Fruit fly (Drosophila melanogaster) whole organism, embryonic: ENCODE data around the gene Cpr30F.

ENCODE experiments used
- CG10147 ChIP-seq: fragments of 200-800 bp; sonication (Bioruptor generic); optimal IDR thresholded peaks from 2 replicates; lab custom pipeline; 2019; ENCODE audit warnings: missing biosample characterization, mild to moderate bottlenecking, missing genetic modification characterization, moderate library complexity
- CG10959 ChIP-seq: fragments of 200-800 bp; sonication (Bioruptor generic); IDR thresholded peaks from 2 replicates; pipeline ENCODE4 v1.3.6; 2022; ENCODE audit warnings: missing biosample characterization, missing genetic modification characterization
- CG11085 ChIP-seq: fragments of 200-800 bp; sonication (Bioruptor generic); IDR thresholded peaks from 2 replicates; pipeline ENCODE4 v1.3.6; 2022; ENCODE audit warnings: missing biosample characterization, missing genetic modification characterization
- CG11456 ChIP-seq: fragments of 200-800 bp; sonication (Bioruptor generic); IDR thresholded peaks from 3 replicates; pipeline ENCODE4 v1.3.6; 2022; ENCODE audit warnings: missing biosample characterization, missing genetic modification characterization
- CG11696 ChIP-seq: fragments of 200-800 bp; sonication (Bioruptor generic); IDR thresholded peaks from 2 replicates; pipeline ENCODE4 v1.3.6; 2022; ENCODE audit warnings: missing biosample characterization, missing genetic modification characterization
- CG15011 ChIP-seq: fragments of 200-800 bp; sonication (Bioruptor generic); optimal IDR thresholded peaks from 3 replicates; lab custom pipeline; 2018; ENCODE audit warnings: missing biosample characterization, mild to moderate bottlenecking, missing genetic modification characterization
- CG16779 ChIP-seq: fragments of 200-800 bp; sonication (Bioruptor generic); IDR thresholded peaks from 2 replicates; pipeline ENCODE4 v1.3.6; 2022; ENCODE audit warnings: missing biosample characterization, missing genetic modification characterization
- CG17186 ChIP-seq: fragments of 200-800 bp; sonication (Bioruptor generic); optimal IDR thresholded peaks from 3 replicates; lab custom pipeline; 2017; ENCODE audit warnings: missing biosample characterization, missing genetic modification reagents, missing genetic modification characterization
- CG18599 ChIP-seq: fragments of 200-800 bp; sonication (Bioruptor generic); optimal IDR thresholded peaks from 3 replicates; lab custom pipeline; 2017; ENCODE audit warnings: missing biosample characterization, missing genetic modification characterization, mild to moderate bottlenecking, moderate library complexity, missing genetic modification reagents
- CG2889 ChIP-seq: fragments of 200-800 bp; sonication (Bioruptor generic); IDR thresholded peaks from 3 replicates; pipeline ENCODE4 v1.3.6; 2022; ENCODE audit warnings: missing biosample characterization, missing genetic modification characterization
- CG31441 ChIP-seq: fragments of 200-800 bp; sonication (Bioruptor generic); IDR thresholded peaks from 2 replicates; pipeline ENCODE4 v1.3.6; 2022; ENCODE audit warnings: missing biosample characterization, missing genetic modification characterization
- CG4282 ChIP-seq: fragments of 200-800 bp; sonication (Bioruptor generic); optimal IDR thresholded peaks from 2 replicates; lab custom pipeline; 2016; ENCODE audit warnings: missing biosample characterization, missing genetic modification characterization
- CG7556 ChIP-seq: fragments of 200-800 bp; sonication (Bioruptor generic); optimal IDR thresholded peaks from 2 replicates; lab custom pipeline; 2017; ENCODE audit warnings: missing biosample characterization, mild to moderate bottlenecking, missing genetic modification characterization
- CG8290 ChIP-seq, 3 experiments: fragments of 200-800 bp; sonication (Bioruptor generic); optimal IDR thresholded peaks; 2 replicates each; lab custom pipeline; 2016 to 2019; ENCODE audit warnings: missing biosample characterization in 3 of 3, missing genetic modification characterization in 3 of 3, mild to moderate bottlenecking in 2 of 3, moderate library complexity in 1 of 3
- CHES-1-like ChIP-seq: fragments of 200-800 bp; sonication (Bioruptor generic); optimal IDR thresholded peaks from 2 replicates; lab custom pipeline; 2016; ENCODE audit warnings: missing biosample characterization, missing genetic modification characterization
- CTCF ChIP-seq: fragments of 200-800 bp; sonication (Bioruptor generic); optimal IDR thresholded peaks from 2 replicates; lab custom pipeline; 2017; ENCODE audit warnings: missing biosample characterization, mild to moderate bottlenecking, missing genetic modification characterization, moderate library complexity
- D19B ChIP-seq: fragments of 200-800 bp; sonication (Bioruptor generic); optimal IDR thresholded peaks from 2 replicates; lab custom pipeline; 2017; ENCODE audit warnings: missing biosample characterization, mild to moderate bottlenecking, missing genetic modification characterization
- Dip3 ChIP-seq: fragments of 200-800 bp; sonication (Bioruptor generic); optimal IDR thresholded peaks from 3 replicates; lab custom pipeline; 2016; ENCODE audit warnings: missing biosample characterization, missing genetic modification characterization
- Elba2 ChIP-seq: fragments of 200-800 bp; sonication (Bioruptor generic); optimal IDR thresholded peaks from 3 replicates; lab custom pipeline; 2016; ENCODE audit warnings: missing biosample characterization, missing genetic modification characterization
- Ets65A ChIP-seq: fragments of 200-800 bp; sonication (Bioruptor generic); peaks from one replicate; lab custom pipeline; 2016; ENCODE audit warnings: missing biosample characterization, missing genetic modification characterization
- Fer2 ChIP-seq: fragments of 200-800 bp; sonication (Bioruptor generic); optimal IDR thresholded peaks from 2 replicates; lab custom pipeline; 2018; ENCODE audit warnings: missing biosample characterization, mild to moderate bottlenecking, missing genetic modification characterization, moderate library complexity
- Gug ChIP-seq: fragments of 200-800 bp; sonication (Bioruptor generic); IDR thresholded peaks from 4 replicates; pipeline ENCODE4 v1.3.6; 2022; ENCODE audit warnings: missing biosample characterization, missing genetic modification characterization
- HLH3B ChIP-seq: fragments of 200-800 bp; sonication (Bioruptor generic); IDR thresholded peaks from 2 replicates; pipeline ENCODE4 v1.3.6; 2022; ENCODE audit warnings: missing biosample characterization, missing genetic modification characterization
- Hand ChIP-seq: fragments of 200-800 bp; sonication (Bioruptor generic); optimal IDR thresholded peaks from 2 replicates; lab custom pipeline; 2017; ENCODE audit warnings: mild to moderate bottlenecking, missing biosample characterization, missing genetic modification reagents, missing genetic modification characterization
- Hr3 ChIP-seq: fragments of 200-800 bp; sonication (Bioruptor generic); optimal IDR thresholded peaks from 3 replicates; lab custom pipeline; 2016; ENCODE audit warnings: missing biosample characterization, missing genetic modification characterization
- Kr ChIP-seq: fragments of 200-800 bp; sonication (Bioruptor generic); optimal IDR thresholded peaks from 2 replicates; lab custom pipeline; 2017; ENCODE audit warnings: missing biosample characterization, mild to moderate bottlenecking, missing genetic modification characterization
- NC2α ChIP-seq: fragments of 200-800 bp; sonication (Bioruptor generic); optimal IDR thresholded peaks from 2 replicates; lab custom pipeline; 2016; ENCODE audit warnings: missing biosample characterization, missing genetic modification characterization
- Sry-δ ChIP-seq: fragments of 200-800 bp; sonication (Bioruptor generic); optimal IDR thresholded peaks from 2 replicates; lab custom pipeline; 2016; ENCODE audit warnings: missing biosample characterization, missing genetic modification characterization
- Usf ChIP-seq: fragments of 200-800 bp; sonication (Bioruptor generic); optimal IDR thresholded peaks from 2 replicates; lab custom pipeline; 2017; ENCODE audit warnings: missing genotype, missing biosample characterization, missing genetic modification characterization
- ara ChIP-seq: fragments of 200-800 bp; sonication (Bioruptor generic); IDR thresholded peaks from 2 replicates; pipeline ENCODE4 v1.3.6; 2022; ENCODE audit warnings: missing biosample characterization, missing genetic modification characterization
- bigmax ChIP-seq: fragments of 200-800 bp; sonication (Bioruptor generic); optimal IDR thresholded peaks from 2 replicates; lab custom pipeline; 2018; ENCODE audit warnings: missing biosample characterization, mild to moderate bottlenecking, missing genetic modification characterization
- btn ChIP-seq: fragments of 200-800 bp; sonication (Bioruptor generic); optimal IDR thresholded peaks from 2 replicates; lab custom pipeline; 2016; ENCODE audit warnings: missing biosample characterization, missing genetic modification characterization
- cad ChIP-seq: fragments of >200 bp; optimal IDR thresholded peaks from 2 replicates; lab custom pipeline; 2017; ENCODE audit warnings: missing biosample characterization, missing genetic modification characterization
- cas ChIP-seq: fragments of 200-800 bp; sonication (Bioruptor generic); IDR thresholded peaks from 2 replicates; pipeline ENCODE4 v1.3.6; 2022; ENCODE audit warnings: missing biosample characterization, missing genetic modification characterization
- cato ChIP-seq: fragments of 200-800 bp; sonication (Bioruptor generic); optimal IDR thresholded peaks from 2 replicates; lab custom pipeline; 2016; ENCODE audit warnings: missing biosample characterization, missing genetic modification characterization, borderline replicate concordance
- chinmo ChIP-seq: fragments of 200-800 bp; sonication (Bioruptor generic); IDR thresholded peaks from 4 replicates; pipeline ENCODE4 v1.3.6; 2022; ENCODE audit warnings: missing biosample characterization, missing genetic modification characterization; ENCODE audit not compliant: partially characterized antibody
- dysf ChIP-seq: fragments of 200-800 bp; sonication (Bioruptor generic); IDR thresholded peaks from 3 replicates; pipeline ENCODE4 v1.3.6; 2022; ENCODE audit warnings: missing biosample characterization, missing genetic modification characterization
- fd3F ChIP-seq: fragments of 200-800 bp; sonication (Bioruptor generic); optimal IDR thresholded peaks from 2 replicates; lab custom pipeline; 2018; ENCODE audit warnings: missing biosample characterization, mild to moderate bottlenecking, missing genetic modification characterization, moderate library complexity
- grn ChIP-seq: fragments of 200-800 bp; sonication (Bioruptor generic); optimal IDR thresholded peaks from 3 replicates; lab custom pipeline; 2017; ENCODE audit warnings: missing biosample characterization, missing genetic modification characterization
- gsb-n ChIP-seq: fragments of 200-800 bp; sonication (Bioruptor generic); optimal IDR thresholded peaks from 3 replicates; lab custom pipeline; 2018; ENCODE audit warnings: missing biosample characterization, mild to moderate bottlenecking, missing genetic modification characterization
- p53 ChIP-seq: fragments of 200-800 bp; sonication (Bioruptor generic); optimal IDR thresholded peaks from 2 replicates; lab custom pipeline; 2016; ENCODE audit warnings: missing biosample characterization, missing genetic modification characterization
- pita ChIP-seq: fragments of 200-800 bp; sonication (Bioruptor generic); optimal IDR thresholded peaks from 2 replicates; lab custom pipeline; 2017; ENCODE audit warnings: missing biosample characterization, mild to moderate bottlenecking, missing genetic modification characterization
- pnt ChIP-seq: fragments of 200-800 bp; sonication (Bioruptor generic); optimal IDR thresholded peaks from 3 replicates; lab custom pipeline; 2016; ENCODE audit warnings: missing biosample characterization, missing genetic modification characterization
- pum ChIP-seq: fragments of 200-800 bp; sonication (Bioruptor generic); optimal IDR thresholded peaks from 2 replicates; lab custom pipeline; 2016; ENCODE audit warnings: missing biosample characterization, missing genetic modification characterization
- repo ChIP-seq: fragments of 200-800 bp; sonication (Bioruptor generic); optimal IDR thresholded peaks from 2 replicates; lab custom pipeline; 2016; ENCODE audit warnings: missing biosample characterization, missing genetic modification characterization
- sc ChIP-seq, 3 experiments: fragments of >200 bp in 2 of 3; fragments of 200-800 bp in 1 of 3; sonication (Bioruptor generic) in 1 of 3; optimal IDR thresholded peaks; 2 replicates in 2 of 3; 3 replicates in 1 of 3; lab custom pipeline; 2017; ENCODE audit warnings: mild to moderate bottlenecking in 1 of 3, missing biosample characterization in 1 of 3, missing genetic modification characterization in 1 of 3, missing genetic modification reagents in 1 of 3
- scrt ChIP-seq: fragments of 200-800 bp; sonication (Bioruptor generic); optimal IDR thresholded peaks from 2 replicates; lab custom pipeline; 2018; ENCODE audit warnings: missing biosample characterization, mild to moderate bottlenecking, missing genetic modification characterization, moderate library complexity
- stc ChIP-seq: fragments of 200-800 bp; sonication (Bioruptor generic); IDR thresholded peaks from 2 replicates; pipeline ENCODE4 v1.3.6; 2022; ENCODE audit warnings: missing biosample characterization, missing genetic modification characterization
- wor ChIP-seq: fragments of 200-800 bp; sonication (Bioruptor generic); IDR thresholded peaks from 2 replicates; pipeline ENCODE4 v1.3.6; 2022; ENCODE audit warnings: missing biosample characterization, missing genetic modification characterization

Gene Cpr30F

dm6 chr2L:9966983-9967737, 34.2 kb upstream of the Cpr30F start, which contains the start of the genes Dref and RpL13 (continued):
- peak; percentile 73 for TF ChIP-seq p53 (GFP tag; lab: Kevin White, UChicago)
- peak; percentile 72 for TF ChIP-seq CG11696
- peak; percentile 67 for TF ChIP-seq pum (GFP tag; lab: Kevin White, UChicago)
- peak; percentile 49; the same call in 1 of the 2 replicates for TF ChIP-seq CG11085 (GFP tag; lab: Robert Waterston, UW)
- TF ChIP-seq dysf (GFP tag; lab: Robert Waterston, UW), result peak; percentile 73; the same call in 2 of the 3 replicates
- TF ChIP-seq CG4282 (GFP tag; lab: Kevin White, UChicago), result peak; percentile 83
- peak; percentile 86 for TF ChIP-seq Hand
- TF ChIP-seq CG11456 (GFP tag; lab: Robert Waterston, UW), result peak; percentile 87
- no peak for TF ChIP-seq Elba2 (GFP tag; lab: Kevin White, UChicago)
- no peak for TF ChIP-seq sc (optimal IDR thresholded peaks at IDR 0.05; lab: Kevin White, UChicago)
- peak; percentile 74 for TF ChIP-seq sc (GFP tag; optimal IDR thresholded peaks at IDR 0.05; lab: Kevin White, UChicago)
- peak; percentile 32 for TF ChIP-seq Usf (GFP tag; lab: Kevin White, UChicago)
- peak; percentile 81 for TF ChIP-seq CG10147
- TF ChIP-seq cas, result no peak
- TF ChIP-seq D19B (GFP tag; lab: Kevin White, UChicago), result peak; percentile 75
- peak; percentile 86 for TF ChIP-seq grn (GFP tag; lab: Kevin White, UChicago)
- TF ChIP-seq HLH3B (GFP tag; lab: Robert Waterston, UW), result peak; percentile 52; the same call in 1 of the 2 replicates
- peak; percentile 67 for TF ChIP-seq CG8290 (GFP tag; optimal IDR thresholded peaks at IDR 0.05; lab: Kevin White, UChicago)
- TF ChIP-seq CG8290 (tag; optimal IDR thresholded peaks at IDR 0.05; lab: Kevin White, UChicago), result peak; percentile 87 to 92
- peak; percentile 75 for TF ChIP-seq stc (GFP tag; lab: Robert Waterston, UW)
- peak; percentile 80 for TF ChIP-seq Dip3
- TF ChIP-seq chinmo (GFP tag; lab: Robert Waterston, UW), result 0 out of 4 replicates have a peak, but pooled peaks have one; percentile 22
- TF ChIP-seq cato (GFP tag; lab: Kevin White, UChicago), result peak; percentile 65
- TF ChIP-seq CTCF (GFP tag; lab: Kevin White, UChicago), result peak; percentile 64
- peak; percentile 51; the same call in 1 of the 2 replicates for TF ChIP-seq CG10959 (GFP tag; lab: Robert Waterston, UW)
- peak; percentile 58 for TF ChIP-seq repo (GFP tag; lab: Kevin White, UChicago)
- TF ChIP-seq pita, result no peak
- TF ChIP-seq Ets65A (GFP tag; lab: Kevin White, UChicago), result peak; percentile 97
- TF ChIP-seq pnt (GFP tag; lab: Kevin White, UChicago), result peak; percentile 51
- peak; percentile 90 for TF ChIP-seq CG15011
- peak; percentile 59 for TF ChIP-seq CG16779 (GFP tag; lab: Robert Waterston, UW)
- TF ChIP-seq CG18599 (GFP tag; lab: Kevin White, UChicago), result peak; percentile 92
- TF ChIP-seq NC2α (GFP tag; lab: Kevin White, UChicago), result peak; percentile 81
- TF ChIP-seq ara (GFP tag; lab: Robert Waterston, UW), result peak; percentile 75
- peak; percentile 73 for TF ChIP-seq btn
- peak; percentile 86 for TF ChIP-seq Fer2 (tag; lab: Kevin White, UChicago)
- no peak for TF ChIP-seq wor (GFP tag; lab: Robert Waterston, UW)
- no peak for TF ChIP-seq cad
- TF ChIP-seq scrt (GFP tag; lab: Kevin White, UChicago), result peak; percentile 85
- peak; percentile 55 for TF ChIP-seq Hr3 (GFP tag; lab: Kevin White, UChicago)
- peak; percentile 12 for TF ChIP-seq Kr (GFP tag; lab: Kevin White, UChicago)
- TF ChIP-seq Gug (GFP tag; lab: Robert Waterston, UW), result peak; percentile 13; the same call in 1 of the 4 replicates
- peak; percentile 92 for TF ChIP-seq Sry-δ (GFP tag; lab: Kevin White, UChicago)
- peak; percentile 90 for TF ChIP-seq CHES-1-like (GFP tag; lab: Kevin White, UChicago)
- TF ChIP-seq CG7556, result peak; percentile 84
- TF ChIP-seq gsb-n (tag; lab: Kevin White, UChicago), result peak; percentile 88
- TF ChIP-seq CG2889 (GFP tag; lab: Robert Waterston, UW), result no peak
- peak; percentile 80 for TF ChIP-seq CG31441 (GFP tag; lab: Robert Waterston, UW)
- TF ChIP-seq bigmax, result peak; percentile 83
- TF ChIP-seq CG17186, result peak; percentile 89
- TF ChIP-seq fd3F, result peak; percentile 74
